Fruit fly (Drosophila melanogaster): ENCODE results near the gene Ddc.

- TF ChIP-seq Ets98B (GFP tag; IDR thresholded peaks at IDR 0.05) (no peak), EcR (GFP tag; optimal IDR thresholded peaks at IDR 0.05) (no peak)
These were observed 15.7 kb downstream of the Ddc start for dm6 chr2L:19104383-19104782.
